Worm (Caenorhabditis elegans): Measurements from ENCODE around the gene K05F1.10.

The K05F1.10 gene

ce11 chrII:5841053-5841547, 35.8 kb upstream of the K05F1.10 start, which contains the start of gene lec-5 (continued):
- TF ChIP-seq C04F5.9 (tag; optimal IDR thresholded peaks at IDR 0.05) (no peak), lin-35 (GFP tag; optimal IDR thresholded peaks at IDR 0.05) (no peak), snu-23 (GFP tag; optimal IDR thresholded peaks at IDR 0.05) (peak; percentile 23), nhr-28 (tag; optimal IDR thresholded peaks at IDR 0.05) (no peak), unc-98 (GFP tag; IDR thresholded peaks at IDR 0.05) (no peak), egl-27 (tag; optimal IDR thresholded peaks at IDR 0.05) (no peak), swsn-7 (tag; optimal IDR thresholded peaks at IDR 0.05) (no peak), nhr-85 (tag) (no peak), ceh-88 (GFP tag; IDR thresholded peaks at IDR 0.05) (no peak), zag-1 (tag; optimal IDR thresholded peaks at IDR 0.05) (no peak), dpl-1 (GFP tag; optimal IDR thresholded peaks at IDR 0.05) (no peak), dsc-1 (tag; optimal IDR thresholded peaks at IDR 0.05) (peak; percentile 56)

ce11 chrII:5839227-5839626, 34.0 kb upstream of the K05F1.10 start, which contains the start of gene ZK1248.19:
Gene ZK1248.19 (minus strand): TSS chrII:5839414.
- TF ChIP-seq lin-15B (tag; optimal IDR thresholded peaks at IDR 0.05): no peak
- TF ChIP-seq fkh-4 (tag; optimal IDR thresholded peaks at IDR 0.05; ENCODE audit: borderline replicate concordance): no peak
- TF ChIP-seq ceh-90 (tag; optimal IDR thresholded peaks at IDR 0.05): no peak
- TF ChIP-seq irx-1 (tag; optimal IDR thresholded peaks at IDR 0.05): no peak
- no peak for TF ChIP-seq jun-1 (tag; optimal IDR thresholded peaks at IDR 0.05)
- no peak for TF ChIP-seq skn-1 (tag; optimal IDR thresholded peaks at IDR 0.05)
- no peak for TF ChIP-seq mdl-1 (tag; optimal IDR thresholded peaks at IDR 0.05)
- no peak for TF ChIP-seq lin-39 (tag; optimal IDR thresholded peaks at IDR 0.05)
- TF ChIP-seq sptf-1 (tag; optimal IDR thresholded peaks at IDR 0.05): no peak
- TF ChIP-seq ceh-8 (GFP tag; optimal IDR thresholded peaks at IDR 0.05): no peak
- no peak for TF ChIP-seq unc-30 (tag; optimal IDR thresholded peaks at IDR 0.05)
- no peak for TF ChIP-seq fkh-8 (tag; optimal IDR thresholded peaks at IDR 0.05)
- TF ChIP-seq lir-3 (tag; optimal IDR thresholded peaks at IDR 0.05; ENCODE audit: poor library complexity): no peak
- TF ChIP-seq nhr-76 (tag; optimal IDR thresholded peaks at IDR 0.05): no peak
- peak; percentile 35 for TF ChIP-seq nhr-47 (tag; optimal IDR thresholded peaks at IDR 0.05)
- TF ChIP-seq grh-1 (GFP tag; IDR thresholded peaks at IDR 0.05): no peak
- no peak for TF ChIP-seq nhr-84 (tag; optimal IDR thresholded peaks at IDR 0.05)
- no peak for TF ChIP-seq nhr-90 (tag; optimal IDR thresholded peaks at IDR 0.05; ENCODE audit: poor library complexity)
- TF ChIP-seq sup-37 (GFP tag; optimal IDR thresholded peaks at IDR 0.05): no peak
- peak; percentile 88 for TF ChIP-seq F16B12.6 (tag; optimal IDR thresholded peaks at IDR 0.05)
- TF ChIP-seq zip-4 (GFP tag; optimal IDR thresholded peaks at IDR 0.05): no peak
- TF ChIP-seq nhr-19 (GFP tag; conservative IDR thresholded peaks at IDR 0.05): no peak
- no peak for TF ChIP-seq pax-3 (tag; optimal IDR thresholded peaks at IDR 0.05)
- TF ChIP-seq efl-3 (GFP tag; optimal IDR thresholded peaks at IDR 0.05): no peak
- no peak for TF ChIP-seq blmp-1 (tag; optimal IDR thresholded peaks at IDR 0.05)
- TF ChIP-seq snpc-4 (tag; optimal IDR thresholded peaks at IDR 0.05): peak; percentile 0
- TF ChIP-seq egl-27 (tag; optimal IDR thresholded peaks at IDR 0.05): no peak
- peak; percentile 53 to 54 for TF ChIP-seq efl-1 (optimal IDR thresholded peaks at IDR 0.05)
- peak; percentile 32 to 95 for TF ChIP-seq efl-1 (GFP tag; optimal IDR thresholded peaks at IDR 0.05 in 1 of 2)
- TF ChIP-seq alr-1 (tag; optimal IDR thresholded peaks at IDR 0.05; ENCODE audit: borderline replicate concordance): no peak
- peak; percentile 5 to 49 (median 31) for TF ChIP-seq dpl-1 (GFP tag; optimal IDR thresholded peaks at IDR 0.05)
- peak; percentile 42 to 58 for TF ChIP-seq lsy-2 (tag; optimal IDR thresholded peaks at IDR 0.05)
- TF ChIP-seq unc-86 (tag; optimal IDR thresholded peaks at IDR 0.05): no peak
- no peak for TF ChIP-seq pag-3 (tag; optimal IDR thresholded peaks at IDR 0.05; ENCODE audit: borderline replicate concordance, insufficient read depth)
- TF ChIP-seq ceh-63 (GFP tag; optimal IDR thresholded peaks at IDR 0.05): no peak
- TF ChIP-seq mep-1 (tag; optimal IDR thresholded peaks at IDR 0.05): peak; percentile 16
- no peak for TF ChIP-seq nhr-237 (tag; optimal IDR thresholded peaks at IDR 0.05)
- no peak for TF ChIP-seq ama-1 (optimal IDR thresholded peaks at IDR 0.05)
- TF ChIP-seq C16A3.4 (tag; optimal IDR thresholded peaks at IDR 0.05): peak; percentile 54
- no peak for TF ChIP-seq vab-15 (tag; optimal IDR thresholded peaks at IDR 0.05)
- TF ChIP-seq lin-13 (GFP tag; optimal IDR thresholded peaks at IDR 0.05): no peak
- TF ChIP-seq nhr-28 (tag; optimal IDR thresholded peaks at IDR 0.05): no peak
- TF ChIP-seq ceh-88 (GFP tag; IDR thresholded peaks at IDR 0.05): no peak
- peak; percentile 32 for TF ChIP-seq unc-130 (tag; optimal IDR thresholded peaks at IDR 0.05)
- no peak for TF ChIP-seq C04F5.9 (tag; optimal IDR thresholded peaks at IDR 0.05)

Measured in whole organism, L1 larva.